Fruit fly (Drosophila melanogaster) S2 (cell line): Measurements from ENCODE around the gene CG43230.

ENCODE experiments used
- CG8478 ChIP-seq: fragments of >200 bp; optimal IDR thresholded peaks from 2 replicates; lab custom pipeline; 2018
- CTCF ChIP-seq, 2 experiments: fragments of >200 bp; optimal IDR thresholded peaks; 2 replicates each; lab custom pipeline; 2018

dm6 chr2L:15178044-15178443, 37.0 kb upstream of the CG43230 start:
- TF ChIP-seq CG8478 = no peak
- no peak for TF ChIP-seq CTCF (optimal IDR thresholded peaks at IDR 0.05; lab: Kevin White, UChicago)
